Fruit fly (Drosophila melanogaster) whole organism, embryonic: ENCODE measurements around the gene cni.

Experiments
- CG10654 ChIP-seq: fragments of 200-800 bp; sonication (Bioruptor generic); optimal IDR thresholded peaks from 2 replicates; lab custom pipeline; 2016; ENCODE audit warnings: missing biosample characterization, missing genetic modification characterization
- CG10959 ChIP-seq: fragments of 200-800 bp; sonication (Bioruptor generic); IDR thresholded peaks from 2 replicates; pipeline ENCODE4 v1.3.6; 2022; ENCODE audit warnings: missing biosample characterization, missing genetic modification characterization
- CG12219 ChIP-seq: fragments of 200-800 bp; sonication (Bioruptor generic); optimal IDR thresholded peaks from 3 replicates; lab custom pipeline; 2018; ENCODE audit warnings: missing biosample characterization, mild to moderate bottlenecking, missing genetic modification characterization
- CG12236 ChIP-seq: fragments of 200-800 bp; sonication (Bioruptor generic); optimal IDR thresholded peaks from 2 replicates; lab custom pipeline; 2016; ENCODE audit warnings: missing biosample characterization, missing genetic modification characterization
- CG12659 ChIP-seq: fragments of 200-800 bp; sonication (Bioruptor generic); optimal IDR thresholded peaks from 3 replicates; lab custom pipeline; 2017; ENCODE audit warnings: mild to moderate bottlenecking, missing biosample characterization, missing genetic modification reagents, missing genetic modification characterization
- CG15073 ChIP-seq: fragments of 200-800 bp; sonication (Bioruptor generic); optimal IDR thresholded peaks from 2 replicates; lab custom pipeline; 2016; ENCODE audit warnings: missing biosample characterization, missing genetic modification characterization
- CG1603 ChIP-seq: fragments of 200-800 bp; sonication (Bioruptor generic); optimal IDR thresholded peaks from 2 replicates; lab custom pipeline; 2019; ENCODE audit warnings: missing biosample characterization, mild to moderate bottlenecking, missing genetic modification characterization, moderate library complexity
- CG16813 ChIP-seq: fragments of 200-800 bp; sonication (Bioruptor generic); IDR thresholded peaks from 3 replicates; pipeline ENCODE4 v1.3.6; 2022; ENCODE audit warnings: missing biosample characterization, missing genetic modification characterization; ENCODE audit not compliant: partially characterized antibody
- CG17802 ChIP-seq: fragments of 200-800 bp; sonication (Bioruptor generic); optimal IDR thresholded peaks from 2 replicates; lab custom pipeline; 2018; ENCODE audit warnings: missing biosample characterization, mild to moderate bottlenecking, missing genetic modification characterization, moderate library complexity
- CG18599 ChIP-seq: fragments of 200-800 bp; sonication (Bioruptor generic); optimal IDR thresholded peaks from 3 replicates; lab custom pipeline; 2017; ENCODE audit warnings: missing biosample characterization, missing genetic modification characterization, mild to moderate bottlenecking, moderate library complexity, missing genetic modification reagents
- CG2678 ChIP-seq: fragments of 200-800 bp; sonication (Bioruptor generic); optimal IDR thresholded peaks from 3 replicates; lab custom pipeline; 2019; ENCODE audit warnings: missing biosample characterization, mild to moderate bottlenecking, missing genetic modification characterization, moderate library complexity
- CG30020 ChIP-seq: fragments of 200-800 bp; optimal IDR thresholded peaks from 2 replicates; lab custom pipeline; 2019; ENCODE audit warnings: missing biosample characterization, mild to moderate bottlenecking, missing genetic modification characterization, moderate library complexity
- CG3407 ChIP-seq: fragments of 200-800 bp; sonication (Bioruptor generic); optimal IDR thresholded peaks from 2 replicates; lab custom pipeline; 2018; ENCODE audit warnings: missing biosample characterization, mild to moderate bottlenecking, missing genetic modification characterization
- CG34422 ChIP-seq: fragments of 200-800 bp; sonication (Bioruptor generic); IDR thresholded peaks from 3 replicates; pipeline ENCODE4 v1.3.6; 2022; ENCODE audit warnings: missing biosample characterization, missing genetic modification characterization
- CG3838 ChIP-seq: fragments of 200-800 bp; sonication (Bioruptor generic); optimal IDR thresholded peaks from 3 replicates; lab custom pipeline; 2016; ENCODE audit warnings: missing biosample characterization, missing genetic modification characterization
- CG3847 ChIP-seq: fragments of 200-800 bp; sonication (Bioruptor generic); IDR thresholded peaks from 2 replicates; pipeline ENCODE4 v1.3.6; 2022; ENCODE audit warnings: missing biosample characterization, missing genetic modification characterization
- CG3995 ChIP-seq: fragments of 200-800 bp; sonication (Bioruptor generic); optimal IDR thresholded peaks from 3 replicates; lab custom pipeline; 2016; ENCODE audit warnings: missing biosample characterization, missing genetic modification characterization
- CG4404 ChIP-seq: fragments of 200-800 bp; sonication (Bioruptor generic); IDR thresholded peaks from 2 replicates; pipeline ENCODE4 v1.3.6; 2022; ENCODE audit warnings: missing biosample characterization, missing genetic modification characterization
- CG6654 ChIP-seq: fragments of 200-800 bp; sonication (Bioruptor generic); optimal IDR thresholded peaks from 2 replicates; lab custom pipeline; 2017; ENCODE audit warnings: missing biosample characterization, mild to moderate bottlenecking, missing genetic modification characterization
- CG7556 ChIP-seq: fragments of 200-800 bp; sonication (Bioruptor generic); optimal IDR thresholded peaks from 2 replicates; lab custom pipeline; 2017; ENCODE audit warnings: missing biosample characterization, mild to moderate bottlenecking, missing genetic modification characterization
- CG9727 ChIP-seq: fragments of 200-800 bp; sonication (Bioruptor generic); optimal IDR thresholded peaks from 3 replicates; lab custom pipeline; 2017; ENCODE audit warnings: missing biosample characterization, mild to moderate bottlenecking, missing genetic modification characterization
- CG9817 ChIP-seq: fragments of 200-800 bp; sonication (Bioruptor generic); optimal IDR thresholded peaks from 2 replicates; lab custom pipeline; 2018; ENCODE audit warnings: missing biosample characterization, mild to moderate bottlenecking, missing genetic modification characterization, moderate library complexity
- CG9932 ChIP-seq: fragments of 200-800 bp; sonication (Bioruptor generic); IDR thresholded peaks from 2 replicates; pipeline ENCODE4 v1.3.6; 2022; ENCODE audit warnings: missing biosample characterization, missing genetic modification characterization
- Camta ChIP-seq: fragments of 200-800 bp; sonication (Bioruptor generic); optimal IDR thresholded peaks from 2 replicates; lab custom pipeline; 2016; ENCODE audit warnings: missing biosample characterization, missing genetic modification characterization
- Dfd ChIP-seq, 2 experiments: fragments of >200 bp; optimal IDR thresholded peaks; 2 replicates each; lab custom pipeline; 2017; ENCODE audit warnings: missing biosample characterization in 2 of 2, missing genetic modification characterization in 2 of 2
- MBD-R2 ChIP-seq: fragments of 200-800 bp; sonication (Bioruptor generic); IDR thresholded peaks from 2 replicates; pipeline ENCODE4 v1.3.6; 2022; ENCODE audit warnings: missing biosample characterization, missing genetic modification characterization
- Mes4 ChIP-seq: fragments of 200-800 bp; sonication (Bioruptor generic); optimal IDR thresholded peaks from 2 replicates; lab custom pipeline; 2016; ENCODE audit warnings: missing biosample characterization, missing genetic modification characterization
- Nf-YB ChIP-seq: fragments of 200-800 bp; sonication (Bioruptor generic); optimal IDR thresholded peaks from 3 replicates; lab custom pipeline; 2019; ENCODE audit warnings: missing biosample characterization, mild to moderate bottlenecking, missing genetic modification characterization, moderate library complexity
- Oaz ChIP-seq: fragments of 200-800 bp; sonication (Bioruptor generic); IDR thresholded peaks from 2 replicates; pipeline ENCODE4 v1.3.6; 2022; ENCODE audit warnings: missing biosample characterization, missing genetic modification characterization
- Poxn ChIP-seq: fragments of 200-800 bp; sonication (Bioruptor generic); IDR thresholded peaks from 2 replicates; pipeline ENCODE4 v1.3.6; 2022; ENCODE audit warnings: missing biosample characterization, missing genetic modification characterization
- Ravus ChIP-seq: fragments of 200-800 bp; sonication (Bioruptor generic); IDR thresholded peaks from 2 replicates; pipeline ENCODE4 v1.3.6; 2022; ENCODE audit warnings: missing biosample characterization, missing genetic modification characterization
- Sin3A ChIP-seq: fragments of >200 bp; optimal IDR thresholded peaks from 2 replicates; lab custom pipeline; 2018
- Sry-β ChIP-seq: fragments of 200-800 bp; sonication (Bioruptor generic); optimal IDR thresholded peaks from 2 replicates; lab custom pipeline; 2018; ENCODE audit warnings: missing biosample characterization, mild to moderate bottlenecking, missing genetic modification characterization, moderate library complexity
- abd-A ChIP-seq: fragments of 200-800 bp; sonication (Bioruptor generic); optimal IDR thresholded peaks from 3 replicates; lab custom pipeline; 2019; ENCODE audit warnings: missing biosample characterization, mild to moderate bottlenecking, missing genetic modification characterization, moderate library complexity
- az2 ChIP-seq: fragments of 200-800 bp; sonication (Bioruptor generic); optimal IDR thresholded peaks from 3 replicates; lab custom pipeline; 2016; ENCODE audit warnings: missing biosample characterization, missing genetic modification characterization
- croc ChIP-seq: fragments of 200-800 bp; sonication (Bioruptor generic); conservative IDR thresholded peaks from 3 replicates; pipeline ENCODE4 v1.3.6; 2022; ENCODE audit warnings: missing biosample characterization, missing genetic modification characterization
- crp ChIP-seq, 2 experiments: fragments of 200-800 bp; sonication (Bioruptor generic); optimal IDR thresholded peaks; 2 replicates in 1 of 2; 3 replicates in 1 of 2; lab custom pipeline; 2017; ENCODE audit warnings: missing biosample characterization in 2 of 2, missing genetic modification characterization in 2 of 2, mild to moderate bottlenecking in 1 of 2, moderate library complexity in 1 of 2
- ewg ChIP-seq: fragments of 200-800 bp; sonication (Bioruptor generic); optimal IDR thresholded peaks from 3 replicates; lab custom pipeline; 2017; ENCODE audit warnings: mild to moderate bottlenecking, missing biosample characterization, missing genetic modification reagents, missing genetic modification characterization
- inv ChIP-seq: fragments of 200-800 bp; sonication (Bioruptor generic); IDR thresholded peaks from 2 replicates; pipeline ENCODE4 v1.3.6; 2022; ENCODE audit warnings: missing biosample characterization, missing genetic modification characterization; ENCODE audit not compliant: partially characterized antibody
- lilli ChIP-seq: fragments of 200-800 bp; sonication (Bioruptor generic); optimal IDR thresholded peaks from 3 replicates; lab custom pipeline; 2016; ENCODE audit warnings: missing biosample characterization, missing genetic modification characterization
- lola ChIP-seq, 3 experiments: fragments of >200 bp in 2 of 3; fragments of 200-800 bp in 1 of 3; sonication (Bioruptor generic) in 1 of 3; optimal IDR thresholded peaks; 2 replicates each; lab custom pipeline; 2017 to 2019; ENCODE audit warnings: missing biosample characterization in 3 of 3, missing genetic modification characterization in 3 of 3, mild to moderate bottlenecking in 1 of 3, moderate library complexity in 1 of 3
- nau ChIP-seq: fragments of 200-800 bp; sonication (Bioruptor generic); optimal IDR thresholded peaks from 3 replicates; lab custom pipeline; 2017; ENCODE audit warnings: missing biosample characterization, mild to moderate bottlenecking, missing genetic modification characterization, missing genetic modification reagents
- nmo ChIP-seq: fragments of 200-800 bp; sonication (Bioruptor generic); optimal IDR thresholded peaks from 2 replicates; lab custom pipeline; 2018; ENCODE audit warnings: missing biosample characterization, mild to moderate bottlenecking, missing genetic modification characterization, moderate library complexity
- otp ChIP-seq: fragments of 200-800 bp; sonication (Bioruptor generic); IDR thresholded peaks from 3 replicates; pipeline ENCODE4, ENCODE4 v1.3.6; 2022; ENCODE audit warnings: missing biosample characterization, missing genetic modification characterization
- pzg ChIP-seq: fragments of 200-800 bp; sonication (Bioruptor generic); optimal IDR thresholded peaks from 3 replicates; lab custom pipeline; 2018; ENCODE audit warnings: missing biosample characterization, mild to moderate bottlenecking, missing genetic modification characterization, moderate library complexity
- so ChIP-seq: fragments of 200-800 bp; sonication (Bioruptor generic); IDR thresholded peaks from 3 replicates; pipeline ENCODE4 v1.3.6; 2022; ENCODE audit warnings: missing biosample characterization, missing genetic modification characterization
- sr ChIP-seq: fragments of 200-800 bp; sonication (Bioruptor generic); IDR thresholded peaks from 3 replicates; pipeline ENCODE4 v1.3.6; 2022; ENCODE audit warnings: missing biosample characterization, missing genetic modification characterization
- stc ChIP-seq: fragments of 200-800 bp; sonication (Bioruptor generic); IDR thresholded peaks from 2 replicates; pipeline ENCODE4 v1.3.6; 2022; ENCODE audit warnings: missing biosample characterization, missing genetic modification characterization
- tio ChIP-seq: fragments of 200-800 bp; sonication (Bioruptor generic); optimal IDR thresholded peaks from 2 replicates; lab custom pipeline; 2017; ENCODE audit warnings: missing biosample characterization, missing genetic modification characterization, inconsistent platforms
- tll ChIP-seq, 2 experiments: fragments of 200-800 bp in 1 of 2; fragments of >200 bp in 1 of 2; sonication (Bioruptor generic) in 1 of 2; optimal IDR thresholded peaks; 2 replicates each; lab custom pipeline; 2017 to 2019; ENCODE audit warnings: missing biosample characterization in 2 of 2, missing genetic modification characterization in 2 of 2, mild to moderate bottlenecking in 1 of 2, moderate library complexity in 1 of 2
- trem ChIP-seq: fragments of 200-800 bp; optimal IDR thresholded peaks from 3 replicates; lab custom pipeline; 2019; ENCODE audit warnings: missing biosample characterization, mild to moderate bottlenecking, missing genetic modification characterization, moderate library complexity
- tx ChIP-seq: fragments of 200-800 bp; sonication (Bioruptor generic); optimal IDR thresholded peaks from 2 replicates; lab custom pipeline; 2016; ENCODE audit warnings: missing biosample characterization, missing genetic modification characterization

cni gene

DNA sequence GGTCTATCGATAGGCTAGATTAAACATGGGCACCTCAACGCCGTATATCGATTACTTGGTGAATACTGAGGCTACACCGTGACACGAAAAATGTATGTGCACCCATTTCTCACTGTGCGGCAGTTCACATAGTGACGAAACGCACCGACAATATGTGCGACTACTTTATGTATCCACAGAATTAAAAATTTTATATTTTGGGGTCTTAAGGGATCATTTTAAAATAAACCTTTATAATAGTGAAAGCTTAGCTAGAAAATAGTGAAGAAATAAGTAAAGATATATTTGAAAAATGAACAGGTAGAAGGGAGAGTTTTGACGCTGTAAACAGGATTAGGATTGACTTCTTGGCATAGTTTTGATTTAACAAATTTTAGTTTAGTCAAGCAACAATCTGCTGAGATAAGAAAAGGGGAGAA is 18.6 kb upstream of the cni start, which contains the start of gene mRpL4 (continued):
- TF ChIP-seq Sry-β (GFP tag; lab: Kevin White, UChicago) (peak; percentile 49), Nf-YB (peak; percentile 6), ewg (GFP tag; lab: Kevin White, UChicago) (peak; percentile 9), inv (GFP tag; lab: Robert Waterston, UW) (peak; percentile 98), Sin3A (lab: Kevin White, UChicago) (peak; percentile 46), CG4404 (GFP tag; lab: Robert Waterston, UW) (no peak), CG12236 (GFP tag; lab: Kevin White, UChicago) (peak; percentile 2), CG3407 (GFP tag; lab: Kevin White, UChicago) (no peak), lilli (GFP tag; lab: Kevin White, UChicago) (peak; percentile 87), CG9932 (GFP tag; lab: Robert Waterston, UW) (peak; percentile 87), otp (0 out of 3 replicates have a peak, but pooled peaks have one; percentile 33), Dfd (GFP tag; optimal IDR thresholded peaks at IDR 0.05; lab: Kevin White, UChicago) (no peak), Mes4 (peak; percentile 36), CG12219 (GFP tag; lab: Kevin White, UChicago) (no peak), CG10654 (GFP tag; lab: Kevin White, UChicago) (peak; percentile 69), CG3838 (GFP tag; lab: Kevin White, UChicago) (peak; percentile 32), CG18599 (GFP tag; lab: Kevin White, UChicago) (no peak), CG9817 (tag; lab: Kevin White, UChicago) (peak; percentile 54), so (GFP tag; lab: Robert Waterston, UW) (no peak), Camta (GFP tag; lab: Kevin White, UChicago) (peak; percentile 80), CG6654 (no peak), az2 (GFP tag; lab: Kevin White, UChicago) (peak; percentile 80), nmo (peak; percentile 67), Ravus (GFP tag; lab: Robert Waterston, UW) (no peak), CG15073 (GFP tag; lab: Kevin White, UChicago) (peak; percentile 36), croc (GFP tag; lab: Robert Waterston, UW) (no peak), abd-A (no peak), sr (no peak), lola (GFP tag; optimal IDR thresholded peaks at IDR 0.05; lab: Kevin White, UChicago) (peak in 1 of 3 experiments; percentile 47), CG7556 (GFP tag; lab: Kevin White, UChicago) (no peak), CG2678 (tag; lab: Kevin White, UChicago) (no peak)

DNA sequence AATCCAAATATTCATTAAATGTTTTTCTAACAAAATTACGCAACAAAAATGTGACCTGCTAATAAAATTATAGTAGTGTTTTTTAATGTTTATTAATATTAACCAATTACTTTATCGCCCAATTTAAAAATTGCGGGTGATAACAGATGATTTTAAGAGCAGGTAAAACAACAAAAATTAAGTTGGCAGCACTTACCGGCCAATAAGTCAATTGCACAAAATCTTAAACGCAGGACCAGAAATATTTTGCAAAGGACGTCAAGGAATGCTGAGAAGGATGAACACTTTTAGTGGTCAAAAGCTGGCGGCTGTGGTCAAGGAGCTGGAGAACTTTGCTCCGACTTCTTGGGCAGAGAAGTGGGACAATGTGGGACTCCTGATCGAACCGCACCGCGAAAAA is 16.4 kb upstream of the cni start, which contains the start of gene CG4278:
Gene CG4278, plus strand, starts transcription at position 178 of the 400 bp plus-strand sequence.
- TF ChIP-seq tll (GFP tag; optimal IDR thresholded peaks at IDR 0.05; lab: Kevin White, UChicago) (peak in 1 of 2 experiments; percentile 55), stc (GFP tag; lab: Robert Waterston, UW) (no peak), pzg (GFP tag; lab: Kevin White, UChicago) (peak; percentile 44), CG34422 (no peak), CG16813 (GFP tag; lab: Robert Waterston, UW) (no peak), trem (tag; lab: Kevin White, UChicago) (peak; percentile 99), CG3995 (GFP tag; lab: Kevin White, UChicago) (no peak), MBD-R2 (GFP tag; lab: Robert Waterston, UW) (peak; percentile 81), CG12659 (GFP tag; lab: Kevin White, UChicago) (no peak), Poxn (GFP tag; lab: Robert Waterston, UW) (no peak), crp (GFP tag; optimal IDR thresholded peaks at IDR 0.05; lab: Kevin White, UChicago) (peak; percentile 24 to 90), CG3847 (GFP tag; lab: Robert Waterston, UW) (no peak), tx (no peak), CG17802 (tag; lab: Kevin White, UChicago) (no peak), CG9727 (GFP tag; lab: Kevin White, UChicago) (no peak), CG1603 (peak; percentile 42), CG30020 (tag; lab: Kevin White, UChicago) (peak; percentile 0), tio (GFP tag; lab: Kevin White, UChicago) (no peak), Oaz (GFP tag; lab: Robert Waterston, UW) (no peak), CG10959 (GFP tag; lab: Robert Waterston, UW) (no peak), nau (GFP tag; lab: Kevin White, UChicago) (no peak)
